Worm (Caenorhabditis elegans) whole organism, L4 larva: ENCODE measurements around the gene C33A11.2.

ENCODE experiments used
- F26F4.8 ChIP-seq: fragments of 200-800 bp; sonication (Bioruptor generic); conservative IDR thresholded peaks from 2 replicates; pipeline ENCODE4 v1.3.6; 2022; ENCODE audit warnings: missing genetic modification characterization, missing compliant biosample characterization
- F49E8.2 ChIP-seq: sonication (generic microtip); optimal IDR thresholded peaks from 2 replicates; lab custom pipeline; 2016; ENCODE audit warnings: missing compliant biosample characterization, mild to moderate bottlenecking, missing genetic modification characterization, borderline replicate concordance
- dve-1 ChIP-seq: sonication (generic microtip); optimal IDR thresholded peaks from 2 replicates; lab custom pipeline; 2017; ENCODE audit warnings: antibody characterized with exemption, mild to moderate bottlenecking, missing genetic modification characterization, missing compliant biosample characterization; ENCODE audit not compliant: insufficient read depth
- pha-4 ChIP-seq, 2 experiments: fragments of 150-350 bp in 1 of 2; fragments of 200-800 bp in 1 of 2; sonication (Bioruptor generic) in 1 of 2; IDR thresholded peaks in 1 of 2; optimal IDR thresholded peaks in 1 of 2; 2 replicates each; pipeline versions ENCODE4 v1.3.6 to Lab custom; 2014 to 2022; ENCODE audit warnings: missing genetic modification characterization in 2 of 2, missing genetic modification reagents in 2 of 2, missing biosample characterization in 1 of 2, missing compliant biosample characterization in 1 of 2

DNA sequence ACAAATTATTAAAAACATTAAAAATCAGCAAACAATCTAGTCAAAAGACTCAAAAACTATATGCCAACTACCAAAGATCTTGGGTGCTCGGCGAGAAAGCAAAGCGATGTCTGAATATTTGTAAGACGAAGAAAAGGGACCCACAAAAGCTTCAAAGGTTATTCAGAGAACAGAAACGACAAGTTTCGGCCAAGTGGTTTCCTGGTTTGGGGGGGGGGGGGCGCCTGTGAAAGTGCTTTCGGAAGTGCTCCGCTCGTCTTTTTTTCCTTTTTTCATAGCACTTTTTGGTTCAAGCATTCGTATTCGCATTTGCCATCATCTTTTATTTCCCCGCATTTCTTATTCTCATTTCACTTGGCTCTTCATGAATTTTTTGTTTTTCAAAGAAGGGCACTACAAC lies 15.7 kb downstream of the C33A11.2 start:
- no peak for TF ChIP-seq pha-4 (GFP tag; IDR thresholded peaks at IDR 0.05; lab: Robert Waterston, UW)
- TF ChIP-seq pha-4 (tag; optimal IDR thresholded peaks at IDR 0.05; lab: Kevin White, UChicago): no peak
- no peak for TF ChIP-seq F49E8.2 (tag; lab: Kevin White, UChicago)
- TF ChIP-seq dve-1 (tag; lab: Kevin White, UChicago): no peak
- no peak for TF ChIP-seq F26F4.8 (GFP tag; lab: Robert Waterston, UW)
